Worm (Caenorhabditis elegans): ENCODE measurements around the gene Y73F8A.32.

Gene Y73F8A.32

DNA sequence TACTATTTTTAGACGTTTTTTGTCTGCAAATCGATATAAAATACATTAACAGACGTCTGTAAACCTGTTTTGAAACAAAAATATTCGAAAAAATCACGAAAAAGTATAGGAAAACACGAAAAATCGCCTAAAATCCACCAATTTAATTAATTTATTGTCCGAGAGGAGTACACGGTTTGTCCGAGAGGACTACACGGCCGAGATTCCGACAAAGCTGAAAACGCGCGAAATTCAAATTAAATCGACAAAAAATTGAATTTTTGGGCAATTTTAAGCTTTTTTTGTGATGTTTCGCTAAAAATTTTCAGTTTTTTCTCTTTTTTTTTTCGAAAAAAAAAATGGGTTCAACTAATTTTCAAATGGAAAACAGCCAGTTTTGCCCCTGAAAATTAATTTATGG is 5.2 kb upstream of the Y73F8A.32 start:
- TF ChIP-seq swsn-7 (tag; optimal IDR thresholded peaks at IDR 0.05): peak; percentile 59
- peak; percentile 65 for TF ChIP-seq mab-9 (GFP tag; IDR thresholded peaks at IDR 0.05)
- no peak for TF ChIP-seq jun-1 (tag; optimal IDR thresholded peaks at IDR 0.05)
- TF ChIP-seq hpl-2 (GFP tag; optimal IDR thresholded peaks at IDR 0.05): no peak
- TF ChIP-seq ets-5 (GFP tag; IDR thresholded peaks at IDR 0.05): no peak
- peak; percentile 79 for TF ChIP-seq nhr-19 (GFP tag; conservative IDR thresholded peaks at IDR 0.05)
- TF ChIP-seq sptf-1 (tag; optimal IDR thresholded peaks at IDR 0.05): no peak
- TF ChIP-seq egl-13 (tag; optimal IDR thresholded peaks at IDR 0.05): peak; percentile 85
- TF ChIP-seq ceh-82 (tag; optimal IDR thresholded peaks at IDR 0.05): peak in 1 of 3 experiments; percentile 0
- peak; percentile 91 for TF ChIP-seq lir-3 (tag; optimal IDR thresholded peaks at IDR 0.05; ENCODE audit: poor library complexity)
- peak; percentile 46 for TF ChIP-seq isw-1 (GFP tag; IDR thresholded peaks at IDR 0.05)
- peak; percentile 59 for TF ChIP-seq elt-2 (tag; optimal IDR thresholded peaks at IDR 0.05)
- TF ChIP-seq mep-1 (tag; optimal IDR thresholded peaks at IDR 0.05): peak; percentile 41
- no peak for TF ChIP-seq hlh-4 (tag; optimal IDR thresholded peaks at IDR 0.05)
- peak in 2 of 6 experiments; percentile 35 to 49 for TF ChIP-seq elt-3 (tag; optimal IDR thresholded peaks at IDR 0.05)
- TF ChIP-seq fos-1 (tag; optimal IDR thresholded peaks at IDR 0.05): no peak
- peak; percentile 37 for TF ChIP-seq sup-37 (GFP tag; optimal IDR thresholded peaks at IDR 0.05)
- TF ChIP-seq vab-15 (tag; optimal IDR thresholded peaks at IDR 0.05): peak; percentile 19
- TF ChIP-seq F16B12.6 (tag; optimal IDR thresholded peaks at IDR 0.05): peak; percentile 29
- TF ChIP-seq efl-1 (optimal IDR thresholded peaks at IDR 0.05): peak; percentile 94 to 95
- TF ChIP-seq efl-1 (GFP tag; optimal IDR thresholded peaks at IDR 0.05 in 1 of 2): peak; percentile 92 to 99
- no peak for TF ChIP-seq fkh-10 (GFP tag; optimal IDR thresholded peaks at IDR 0.05)
- no peak for TF ChIP-seq mef-2 (tag; optimal IDR thresholded peaks at IDR 0.05)
- TF ChIP-seq ztf-11 (tag; optimal IDR thresholded peaks at IDR 0.05): peak in 1 of 2 experiments; percentile 81
- TF ChIP-seq efl-3 (GFP tag; optimal IDR thresholded peaks at IDR 0.05): peak; percentile 40
- TF ChIP-seq Y116A8C.19 (tag; optimal IDR thresholded peaks at IDR 0.05; ENCODE audit: borderline replicate concordance): peak; percentile 1
- TF ChIP-seq ceh-63 (GFP tag; optimal IDR thresholded peaks at IDR 0.05): no peak
- TF ChIP-seq nhr-76 (tag; optimal IDR thresholded peaks at IDR 0.05): no peak
- TF ChIP-seq rnt-1 (tag; optimal IDR thresholded peaks at IDR 0.05): peak; percentile 93
- peak; percentile 86 for TF ChIP-seq fkh-4 (tag; optimal IDR thresholded peaks at IDR 0.05; ENCODE audit: borderline replicate concordance)
- no peak for TF ChIP-seq alr-1 (tag; optimal IDR thresholded peaks at IDR 0.05; ENCODE audit: borderline replicate concordance)
- TF ChIP-seq aly-2 (tag; optimal IDR thresholded peaks at IDR 0.05): no peak
- TF ChIP-seq skn-1 (tag; optimal IDR thresholded peaks at IDR 0.05): no peak
- peak; percentile 56 for TF ChIP-seq grh-1 (GFP tag; IDR thresholded peaks at IDR 0.05)
- peak; percentile 94 for TF ChIP-seq nhr-85 (tag)
- TF ChIP-seq lin-39 (tag; optimal IDR thresholded peaks at IDR 0.05): peak; percentile 7
- no peak for TF ChIP-seq lin-15B (tag; optimal IDR thresholded peaks at IDR 0.05)
- peak; percentile 7 for TF ChIP-seq fkh-8 (tag; optimal IDR thresholded peaks at IDR 0.05)
- peak; percentile 17 for TF ChIP-seq snpc-4 (tag; optimal IDR thresholded peaks at IDR 0.05)
- TF ChIP-seq unc-30 (tag; optimal IDR thresholded peaks at IDR 0.05): no peak
- no peak for TF ChIP-seq egl-27 (tag; optimal IDR thresholded peaks at IDR 0.05)
- TF ChIP-seq nhr-12 (tag; optimal IDR thresholded peaks at IDR 0.05): no peak
- peak; percentile 42; the same call in 1 of the 2 replicates for TF ChIP-seq unc-98 (GFP tag; IDR thresholded peaks at IDR 0.05)
- TF ChIP-seq C34B4.2 (tag; optimal IDR thresholded peaks at IDR 0.05): peak; percentile 21
- peak; percentile 88 for TF ChIP-seq nhr-90 (tag; optimal IDR thresholded peaks at IDR 0.05; ENCODE audit: poor library complexity)
- no peak for TF ChIP-seq pag-3 (tag; optimal IDR thresholded peaks at IDR 0.05; ENCODE audit: borderline replicate concordance, insufficient read depth)
- peak; percentile 0 for TF ChIP-seq C16A3.4 (tag; optimal IDR thresholded peaks at IDR 0.05)
- peak; percentile 80 for TF ChIP-seq tbx-2 (tag; optimal IDR thresholded peaks at IDR 0.05)
- peak; percentile 48 for TF ChIP-seq lin-13 (GFP tag; optimal IDR thresholded peaks at IDR 0.05)
- no peak for TF ChIP-seq unc-62 (GFP tag; optimal IDR thresholded peaks at IDR 0.05)
- TF ChIP-seq dpl-1 (GFP tag; optimal IDR thresholded peaks at IDR 0.05): peak; percentile 86 to 93 (median 90)
- no peak for TF ChIP-seq nhr-28 (tag; optimal IDR thresholded peaks at IDR 0.05)
